Fruit fly (Drosophila melanogaster): ENCODE measurements around the gene CG10584.

CG10584 gene

dm6 chr3L:21070063-21070462, 38.9 kb upstream of the CG10584 start:
- TF ChIP-seq salr (GFP tag; optimal IDR thresholded peaks at IDR 0.05) = no peak
- peak; percentile 43 for TF ChIP-seq vri (GFP tag; optimal IDR thresholded peaks at IDR 0.05)

- no peak for TF ChIP-seq CG8319 (GFP tag; optimal IDR thresholded peaks at IDR 0.05)
Observed at dm6 chr3L:21069453-21069852, 38.3 kb upstream of the CG10584 start.

dm6 chr3L:21067553-21068157, 36.5 kb upstream of the CG10584 start:
- TF ChIP-seq eg (GFP tag; IDR thresholded peaks at IDR 0.05) (no peak), Sox14 (GFP tag; optimal IDR thresholded peaks at IDR 0.05) (no peak), vri (GFP tag; optimal IDR thresholded peaks at IDR 0.05) (peak; percentile 5), Ets21C (GFP tag; optimal IDR thresholded peaks at IDR 0.05) (no peak), spab (GFP tag; optimal IDR thresholded peaks at IDR 0.05) (no peak), Hr39 (GFP tag; optimal IDR thresholded peaks at IDR 0.05) (no peak), dsx (GFP tag; optimal IDR thresholded peaks at IDR 0.05; ENCODE audit: poor library complexity, severe bottlenecking) (peak; percentile 60), ss (GFP tag; optimal IDR thresholded peaks at IDR 0.05) (peak in 1 of 2 experiments; percentile 89), acj6 (GFP tag; optimal IDR thresholded peaks at IDR 0.05) (no peak), CG8632 (GFP tag; optimal IDR thresholded peaks at IDR 0.05) (no peak), Eip93F (GFP tag; optimal IDR thresholded peaks at IDR 0.05) (no peak), Lpt (GFP tag; optimal IDR thresholded peaks at IDR 0.05) (no peak), CG1621 (tag; optimal IDR thresholded peaks at IDR 0.05) (peak; percentile 49), CG15336 (GFP tag; IDR thresholded peaks at IDR 0.05) (no peak), CG6854 (GFP tag; optimal IDR thresholded peaks at IDR 0.05) (peak; percentile 52), pdm3 (GFP tag; optimal IDR thresholded peaks at IDR 0.05) (no peak), Ets96B (tag; optimal IDR thresholded peaks at IDR 0.05) (no peak), topi (GFP tag; optimal IDR thresholded peaks at IDR 0.05) (no peak), CG11294 (GFP tag; IDR thresholded peaks at IDR 0.05) (no peak), cyc (GFP tag; optimal IDR thresholded peaks at IDR 0.05) (no peak), Eip78C (GFP tag) (peak; percentile 46), Eip75B (GFP tag; optimal IDR thresholded peaks at IDR 0.05) (no peak), CG3919 (GFP tag; optimal IDR thresholded peaks at IDR 0.05) (no peak), dac (GFP tag; optimal IDR thresholded peaks at IDR 0.05) (no peak), Hr38 (GFP tag; optimal IDR thresholded peaks at IDR 0.05) (no peak), net (GFP tag; optimal IDR thresholded peaks at IDR 0.05) (no peak), CG6276 (GFP tag; optimal IDR thresholded peaks at IDR 0.05) (no peak), CG4318 (GFP tag; optimal IDR thresholded peaks at IDR 0.05) (no peak), esn (GFP tag; optimal IDR thresholded peaks at IDR 0.05) (peak; percentile 10), CG6792 (GFP tag; optimal IDR thresholded peaks at IDR 0.05) (no peak), CG8119 (GFP tag; IDR thresholded peaks at IDR 0.05) (no peak), Gug (GFP tag; IDR thresholded peaks at IDR 0.05) (no peak), CG3032 (tag; optimal IDR thresholded peaks at IDR 0.05) (no peak), CG34406 (GFP tag; optimal IDR thresholded peaks at IDR 0.05) (peak; percentile 11), CG11762 (GFP tag; optimal IDR thresholded peaks at IDR 0.05; ENCODE audit: insufficient read depth) (no peak), CG16779 (tag; optimal IDR thresholded peaks at IDR 0.05) (no peak), CG8319 (GFP tag; optimal IDR thresholded peaks at IDR 0.05) (no peak), CG6808 (GFP tag; optimal IDR thresholded peaks at IDR 0.05) (no peak)
